Worm (Caenorhabditis elegans) whole organism, L4 larva: ENCODE measurements around the gene D1053.4.

ENCODE experiments used
- D1046.2 ChIP-seq: fragments of 200-800 bp; sonication (Bioruptor generic); IDR thresholded peaks from 2 replicates; pipeline ENCODE4 v1.3.6; 2022; ENCODE audit warnings: missing genetic modification characterization, missing compliant biosample characterization
- F10B5.3 ChIP-seq: sonication (generic microtip); optimal IDR thresholded peaks from 2 replicates; lab custom pipeline; 2016; ENCODE audit warnings: mild to moderate bottlenecking, missing genetic modification characterization, missing compliant biosample characterization
- T26A8.4 ChIP-seq: fragments of 200-800 bp; sonication (Bioruptor generic); IDR thresholded peaks from 2 replicates; pipeline ENCODE4 v1.3.6; 2022; ENCODE audit warnings: missing genetic modification characterization, missing compliant biosample characterization
- Y105C5A.15 ChIP-seq: fragments of 200-800 bp; sonication (Bioruptor generic); IDR thresholded peaks from 2 replicates; pipeline ENCODE4 v1.3.6; 2022; ENCODE audit warnings: missing genetic modification characterization, missing compliant biosample characterization
- Y75B8A.6 ChIP-seq: fragments of 200-800 bp; sonication (Bioruptor generic); IDR thresholded peaks from 2 replicates; pipeline ENCODE4 v1.3.6; 2022; ENCODE audit warnings: missing genetic modification reagents, missing genetic modification characterization, missing compliant biosample characterization
- aly-2 ChIP-seq: sonication (generic microtip); optimal IDR thresholded peaks from 2 replicates; lab custom pipeline; 2018; ENCODE audit warnings: missing biosample characterization, missing genetic modification characterization
- attf-4 ChIP-seq: sonication (generic microtip); optimal IDR thresholded peaks from 3 replicates; lab custom pipeline; 2017; ENCODE audit warnings: missing biosample characterization, missing genetic modification characterization
- ceh-82 ChIP-seq: sonication (generic microtip); optimal IDR thresholded peaks from 2 replicates; lab custom pipeline; 2017; ENCODE audit warnings: missing biosample characterization, missing genetic modification characterization
- ces-1 ChIP-seq: fragments of 150-350 bp; sonication (generic microtip); optimal IDR thresholded peaks from 4 replicates; lab custom pipeline; 2014; ENCODE audit warnings: missing biosample characterization, missing genetic modification reagents, missing genetic modification characterization
- ctbp-1 ChIP-seq: fragments of 200-800 bp; sonication (Bioruptor generic); IDR thresholded peaks from 2 replicates; pipeline ENCODE4 v1.3.6; 2022; ENCODE audit warnings: missing genetic modification reagents, missing genetic modification characterization, missing compliant biosample characterization
- daf-12 ChIP-seq: fragments of 150-350 bp; optimal IDR thresholded peaks from 2 replicates; lab custom pipeline; 2014; ENCODE audit warnings: missing biosample characterization, missing genetic modification reagents, missing genetic modification characterization
- daf-16 ChIP-seq, 3 experiments: sonication (generic microtip); optimal IDR thresholded peaks; 2 replicates each; lab custom pipeline; 2016 to 2017; ENCODE audit warnings: missing genetic modification characterization in 3 of 3, missing genetic modification reagents in 3 of 3, mild to moderate bottlenecking in 2 of 3, missing compliant biosample characterization in 2 of 3, missing biosample characterization in 1 of 3, moderate library complexity in 1 of 3
- dmd-6 ChIP-seq: fragments of 200-800 bp; sonication (Bioruptor generic); IDR thresholded peaks from 2 replicates; pipeline ENCODE4 v1.3.6; 2022; ENCODE audit warnings: missing genetic modification reagents, missing genetic modification characterization, missing compliant biosample characterization
- egl-43 ChIP-seq: fragments of 200-800 bp; sonication (Bioruptor generic); IDR thresholded peaks from 2 replicates; pipeline ENCODE4 v1.3.6; 2022; ENCODE audit warnings: missing genetic modification reagents, missing genetic modification characterization, missing compliant biosample characterization
- hif-1 ChIP-seq, 2 experiments: sonication (generic microtip); optimal IDR thresholded peaks; 2 replicates each; lab custom pipeline; 2016 to 2017; ENCODE audit warnings: missing compliant biosample characterization in 2 of 2, missing genetic modification characterization in 2 of 2, missing genetic modification reagents in 2 of 2, missing genotype in 2 of 2, mild to moderate bottlenecking in 1 of 2
- hmg-1.1 ChIP-seq: fragments of 200-800 bp; sonication (Bioruptor generic); IDR thresholded peaks from 2 replicates; pipeline ENCODE4 v1.3.6; 2022; ENCODE audit warnings: missing genetic modification reagents, missing genetic modification characterization, missing compliant biosample characterization
- lin-13 ChIP-seq: fragments of 150-350 bp; optimal IDR thresholded peaks from 2 replicates; lab custom pipeline; 2014; ENCODE audit warnings: missing biosample characterization, missing genetic modification reagents, missing genetic modification characterization
- lin-29 ChIP-seq: fragments of 200-800 bp; sonication (Bioruptor generic); IDR thresholded peaks from 2 replicates; pipeline ENCODE4 v1.3.6; 2022; ENCODE audit warnings: missing genetic modification reagents, missing genetic modification characterization, missing compliant biosample characterization
- lin-39 ChIP-seq: fragments of 150-350 bp; optimal IDR thresholded peaks from 2 replicates; lab custom pipeline; 2014; ENCODE audit warnings: missing biosample characterization, missing genetic modification reagents, missing genetic modification characterization
- lir-3 ChIP-seq: sonication (generic microtip); optimal IDR thresholded peaks from 2 replicates; lab custom pipeline; 2016; ENCODE audit warnings: mild to moderate bottlenecking, missing genetic modification characterization, missing compliant biosample characterization
- nhr-10 ChIP-seq: fragments of 150-350 bp; optimal IDR thresholded peaks from 2 replicates; lab custom pipeline; 2014; ENCODE audit warnings: missing biosample characterization, missing genetic modification characterization
- nhr-237 ChIP-seq: sonication (generic microtip); optimal IDR thresholded peaks from 2 replicates; lab custom pipeline; 2017; ENCODE audit warnings: missing biosample characterization, missing genetic modification characterization
- nhr-28 ChIP-seq: fragments of 150-350 bp; optimal IDR thresholded peaks from 2 replicates; lab custom pipeline; 2014; ENCODE audit warnings: missing biosample characterization, missing genetic modification characterization
- nhr-41 ChIP-seq: fragments of 200-800 bp; sonication (Bioruptor generic); IDR thresholded peaks from 2 replicates; pipeline ENCODE4 v1.3.6; 2022; ENCODE audit warnings: missing genetic modification reagents, missing genetic modification characterization, missing compliant biosample characterization
- nhr-42 ChIP-seq: fragments of 200-800 bp; sonication (Bioruptor generic); IDR thresholded peaks from 2 replicates; pipeline ENCODE4 v1.3.6; 2022; ENCODE audit warnings: missing genetic modification characterization, missing compliant biosample characterization
- nhr-48 ChIP-seq: sonication (generic microtip); optimal IDR thresholded peaks from 2 replicates; lab custom pipeline; 2016; ENCODE audit warnings: mild to moderate bottlenecking, missing genetic modification characterization, missing compliant biosample characterization
- nhr-6 ChIP-seq: fragments of 150-350 bp; optimal IDR thresholded peaks from 2 replicates; lab custom pipeline; 2014; ENCODE audit warnings: missing biosample characterization, missing genetic modification characterization
- nhr-76 ChIP-seq: fragments of 150-350 bp; optimal IDR thresholded peaks from 2 replicates; lab custom pipeline; 2014; ENCODE audit warnings: missing biosample characterization, missing genetic modification characterization
- nhr-77 ChIP-seq: fragments of 150-350 bp; optimal IDR thresholded peaks from 2 replicates; lab custom pipeline; 2014; ENCODE audit warnings: missing biosample characterization, missing genetic modification characterization
- php-3 ChIP-seq: fragments of 200-800 bp; sonication (Bioruptor generic); IDR thresholded peaks from 2 replicates; pipeline ENCODE4 v1.3.6; 2022; ENCODE audit warnings: missing genetic modification reagents, missing genetic modification characterization, missing compliant biosample characterization
- skn-1 ChIP-seq: fragments of 150-350 bp; optimal IDR thresholded peaks from 2 replicates; lab custom pipeline; 2014; ENCODE audit warnings: missing biosample characterization, missing genetic modification characterization
- spr-1 ChIP-seq: sonication (generic microtip); optimal IDR thresholded peaks from 2 replicates; lab custom pipeline; 2016; ENCODE audit warnings: mild to moderate bottlenecking, missing genetic modification characterization, missing compliant biosample characterization
- spr-3 ChIP-seq: fragments of 200-800 bp; sonication (Bioruptor generic); optimal IDR thresholded peaks from 2 replicates; lab custom pipeline; 2018; ENCODE audit warnings: mild to moderate bottlenecking, missing genetic modification characterization, missing compliant biosample characterization
- tra-1 ChIP-seq: fragments of 200-800 bp; sonication (Bioruptor generic); IDR thresholded peaks from 2 replicates; pipeline ENCODE4 v1.3.6; 2022; ENCODE audit warnings: missing genetic modification reagents, missing genetic modification characterization, missing compliant biosample characterization
- unc-39 ChIP-seq: sonication (generic microtip); optimal IDR thresholded peaks from 2 replicates; lab custom pipeline; 2017; ENCODE audit warnings: missing biosample characterization, missing genetic modification characterization
- unc-62 ChIP-seq, 3 experiments: fragments of 150-350 bp in 1 of 3; sonication (generic microtip); optimal IDR thresholded peaks in 2 of 3; peaks in 1 of 3; 1 replicate in 1 of 3; 2 replicates in 2 of 3; lab custom pipeline; 2014 to 2017; ENCODE audit warnings: missing biosample characterization in 3 of 3, missing genetic modification characterization in 3 of 3, missing genetic modification reagents in 3 of 3, missing genotype in 1 of 3
- zip-2 ChIP-seq: fragments of 150-350 bp; optimal IDR thresholded peaks from 2 replicates; lab custom pipeline; 2014; ENCODE audit warnings: missing biosample characterization, missing genetic modification characterization
- ztf-7 ChIP-seq: fragments of 150-350 bp; optimal IDR thresholded peaks from 2 replicates; lab custom pipeline; 2014; ENCODE audit warnings: missing biosample characterization, missing genetic modification characterization

Gene D1053.4

ce11 chrX:11727761-11728160 is 4.2 kb upstream of the D1053.4 start, which contains the start of the genes gst-42 and D1053.2 (continued):
- TF ChIP-seq skn-1 (tag; lab: Kevin White, UChicago) (no peak), ctbp-1 (GFP tag; lab: Robert Waterston, UW) (no peak), nhr-6 (tag; lab: Kevin White, UChicago) (peak; percentile 56), attf-4 (tag; lab: Kevin White, UChicago) (no peak), ces-1 (no peak), spr-1 (no peak), zip-2 (no peak), lir-3 (tag; lab: Kevin White, UChicago) (no peak), Y105C5A.15 (GFP tag; lab: Robert Waterston, UW) (no peak), T26A8.4 (GFP tag; lab: Robert Waterston, UW) (no peak), daf-12 (no peak), nhr-42 (no peak), ztf-7 (tag; lab: Kevin White, UChicago) (peak; percentile 33), nhr-41 (GFP tag; lab: Robert Waterston, UW) (no peak), lin-39 (tag; lab: Kevin White, UChicago) (no peak), php-3 (GFP tag; lab: Robert Waterston, UW) (peak; percentile 77), daf-16 (GFP tag; optimal IDR thresholded peaks at IDR 0.05; lab: Kevin White, UChicago) (peak in 1 of 2 experiments; percentile 9), daf-16 (tag; optimal IDR thresholded peaks at IDR 0.05; lab: Kevin White, UChicago) (peak; percentile 99), F10B5.3 (no peak), nhr-77 (tag; lab: Kevin White, UChicago) (peak; percentile 86), ceh-82 (tag; lab: Kevin White, UChicago) (no peak), D1046.2 (GFP tag; lab: Robert Waterston, UW) (no peak), egl-43 (GFP tag; lab: Robert Waterston, UW) (no peak), nhr-10 (peak; percentile 62), dmd-6 (peak; percentile 95), Y75B8A.6 (GFP tag; lab: Robert Waterston, UW) (no peak), nhr-76 (tag; lab: Kevin White, UChicago) (no peak), unc-39 (tag; lab: Kevin White, UChicago) (no peak), nhr-237 (no peak), hif-1 (tag; optimal IDR thresholded peaks at IDR 0.05; lab: Kevin White, UChicago) (no peak), nhr-28 (tag; lab: Kevin White, UChicago) (peak; percentile 96), hmg-1.1 (GFP tag; lab: Robert Waterston, UW) (no peak), lin-29 (GFP tag; lab: Robert Waterston, UW) (no peak), lin-13 (GFP tag; lab: Kevin White, UChicago) (no peak), tra-1 (GFP tag; lab: Robert Waterston, UW) (peak; percentile 63; the same call in 1 of the 2 replicates)

DNA sequence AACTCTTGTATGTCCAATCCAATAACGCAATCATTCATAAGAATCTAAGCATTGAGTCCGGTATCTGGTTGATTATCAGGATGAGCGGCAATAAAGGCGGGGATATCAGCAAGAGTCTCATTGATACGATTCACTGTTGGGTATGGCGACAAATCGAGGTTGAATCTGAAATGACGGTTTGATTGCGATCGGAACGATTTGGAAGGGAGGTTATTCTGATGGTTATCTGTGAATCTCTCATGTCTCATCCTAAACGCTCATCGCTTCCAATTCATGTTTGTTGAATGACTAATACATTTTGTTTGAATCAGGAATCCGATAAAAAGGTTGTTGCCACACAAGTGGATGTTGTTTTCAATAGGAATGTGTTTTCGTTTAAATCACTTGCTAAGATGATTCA is 2.9 kb upstream of the D1053.4 start:
- TF ChIP-seq nhr-48 (tag; lab: Kevin White, UChicago) (no peak), egl-43 (GFP tag; lab: Robert Waterston, UW) (no peak), spr-3 (GFP tag; lab: Kevin White, UChicago) (no peak), unc-62 (GFP tag; optimal IDR thresholded peaks at IDR 0.05 in 1 of 2; lab: Kevin White, UChicago) (peak in 1 of 2 experiments; percentile 69), unc-62 (tag; optimal IDR thresholded peaks at IDR 0.05; lab: Kevin White, UChicago) (no peak), php-3 (GFP tag; lab: Robert Waterston, UW) (no peak)

DNA sequence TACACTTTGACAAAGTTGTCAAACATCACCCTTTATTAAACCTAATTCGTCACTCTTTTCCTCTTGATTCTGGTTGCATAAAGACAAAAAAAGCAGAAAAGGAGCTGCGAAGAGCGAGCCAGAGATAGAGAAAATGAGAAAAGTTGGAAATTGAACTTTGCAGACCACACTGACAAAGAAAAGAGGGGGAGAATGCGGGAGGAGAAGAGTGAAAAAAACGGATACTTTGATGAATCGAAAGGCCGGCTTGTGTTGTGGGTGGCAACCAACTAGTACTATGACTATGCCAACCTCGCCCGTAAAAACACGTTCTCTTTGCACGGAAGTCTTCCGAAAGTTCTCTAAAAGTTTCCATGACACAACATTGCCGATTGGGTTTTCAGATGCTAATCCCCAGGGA is 2.0 kb upstream of the D1053.4 start:
- TF ChIP-seq aly-2 (tag; lab: Kevin White, UChicago) = no peak
- TF ChIP-seq unc-62 (GFP tag; optimal IDR thresholded peaks at IDR 0.05 in 1 of 2; lab: Kevin White, UChicago) = peak in 1 of 2 experiments; percentile 81
- TF ChIP-seq unc-62 (tag; optimal IDR thresholded peaks at IDR 0.05; lab: Kevin White, UChicago) = no peak
